Fruit fly (Drosophila melanogaster) Kc167 (cell line): Measurements from ENCODE around the gene Sil1.

Experiments used
- Myc ChIP-seq: fragments of >200 bp; optimal IDR thresholded peaks from 2 replicates; lab custom pipeline; 2017; ENCODE audit warnings: missing external identifiers
- Sin3A ChIP-seq: fragments of >200 bp; optimal IDR thresholded peaks from 2 replicates; lab custom pipeline; 2018; ENCODE audit warnings: missing external identifiers
- insv ChIP-seq: fragments of >200 bp; optimal IDR thresholded peaks from 3 replicates; lab custom pipeline; 2018; ENCODE audit warnings: missing external identifiers
- psq ChIP-seq: fragments of >200 bp; optimal IDR thresholded peaks from 2 replicates; lab custom pipeline; 2017; ENCODE audit warnings: missing external identifiers

DNA sequence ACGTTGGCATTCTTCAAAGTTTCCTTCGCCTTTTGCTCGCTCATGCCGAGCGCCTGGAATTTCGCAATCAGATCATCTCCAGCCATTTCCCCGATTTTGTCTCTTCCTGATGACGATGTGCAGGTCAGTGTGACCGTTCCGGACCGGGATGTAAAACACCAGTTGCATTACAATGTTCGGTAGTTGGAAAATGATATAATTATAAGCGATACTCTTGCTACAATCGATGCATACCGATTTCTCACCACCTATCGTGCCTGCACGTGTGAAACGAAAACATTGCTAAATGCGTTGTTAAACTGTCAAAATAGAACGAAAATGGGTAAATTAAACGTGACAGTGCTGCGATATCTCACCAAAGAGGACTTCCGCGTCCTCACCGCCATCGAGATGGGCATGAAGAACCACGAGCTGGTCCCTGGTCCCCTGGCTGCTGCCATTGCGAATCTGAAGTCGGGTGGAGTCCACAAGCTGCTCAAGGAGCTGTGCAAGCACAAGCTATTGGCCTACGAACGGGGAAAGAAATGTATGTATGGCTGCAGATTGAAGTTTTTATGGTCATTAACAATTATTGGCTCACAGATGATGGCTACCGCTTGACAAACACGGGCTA is 30.4 kb upstream of the Sil1 start, which contains the start of the genes GlnRS and RIOK2:
- TF ChIP-seq Myc (lab: Kevin White, UChicago), result no peak
- TF ChIP-seq psq (lab: Kevin White, UChicago), result no peak
- TF ChIP-seq insv (lab: Kevin White, UChicago), result no peak
- TF ChIP-seq Sin3A (lab: Kevin White, UChicago), result no peak
